Worm (Caenorhabditis elegans): Measurements from ENCODE around the gene dve-1.

DNA sequence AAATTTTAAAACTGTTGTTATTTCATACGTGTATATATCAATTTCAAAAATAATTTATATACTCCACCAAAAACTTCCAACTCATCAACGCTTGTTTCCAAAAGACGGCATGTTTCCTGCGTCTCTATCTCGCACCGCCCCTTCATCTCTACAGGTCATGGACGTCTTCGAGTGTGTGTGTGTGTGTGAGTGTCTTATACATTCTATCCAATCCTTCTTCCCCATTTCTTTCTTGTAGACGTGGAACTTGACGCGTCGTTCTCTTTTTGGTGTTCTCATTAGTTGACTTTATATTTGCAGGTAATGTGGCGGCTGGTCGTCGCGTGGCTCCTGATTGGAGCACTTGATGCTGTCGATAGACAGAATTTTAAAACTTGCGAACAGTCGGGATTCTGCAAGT lies 26.7 kb upstream of the dve-1 start, which contains the start of gene aagr-4:
- TF ChIP-seq ama-1 (optimal IDR thresholded peaks at IDR 0.05) (no peak), tra-4 (tag; optimal IDR thresholded peaks at IDR 0.05) (no peak), hnd-1 (tag; optimal IDR thresholded peaks at IDR 0.05) (no peak), ceh-13 (GFP tag; optimal IDR thresholded peaks at IDR 0.05) (no peak), pes-1 (GFP tag; IDR thresholded peaks at IDR 0.05) (no peak)
